Fruit fly (Drosophila melanogaster): Measurements from ENCODE around the gene CG31560.

The CG31560 gene

DNA sequence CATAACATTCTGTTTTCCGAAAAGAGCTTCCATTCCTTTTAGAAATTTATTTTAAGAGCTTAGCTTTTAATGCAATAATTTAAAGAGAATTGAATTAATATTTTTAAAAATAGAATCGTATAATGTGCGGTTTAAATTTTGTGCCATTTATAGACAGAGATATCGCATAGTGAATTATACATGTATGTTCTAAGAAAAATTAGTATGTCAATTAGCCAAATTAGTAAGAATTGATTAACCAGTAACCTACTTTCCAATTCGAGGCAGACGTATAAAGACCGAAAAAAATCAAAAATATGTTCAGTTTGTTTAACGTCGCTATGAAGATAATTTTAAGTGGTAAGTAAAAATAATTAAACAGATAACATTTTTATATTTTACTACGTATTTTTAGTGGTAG, at the start of gene CG31560:
CG31560 (plus strand) TSS at position 301 of the 400 bp plus-strand sequence.
- TF ChIP-seq CG7045 (GFP tag; optimal IDR thresholded peaks at IDR 0.05) (no peak), ovo (GFP tag; optimal IDR thresholded peaks at IDR 0.05) (no peak), kay (GFP tag; ENCODE audit: borderline replicate concordance) (no peak), CG12768 (GFP tag; optimal IDR thresholded peaks at IDR 0.05) (no peak), Mnt (GFP tag; optimal IDR thresholded peaks at IDR 0.05) (no peak), pad (GFP tag; optimal IDR thresholded peaks at IDR 0.05) (no peak), Clk (GFP tag; optimal IDR thresholded peaks at IDR 0.05) (no peak), cic (GFP tag; optimal IDR thresholded peaks at IDR 0.05) (no peak), CG14711 (tag; optimal IDR thresholded peaks at IDR 0.05) (no peak), cnc (optimal IDR thresholded peaks at IDR 0.05) (no peak), Hr96 (GFP tag; optimal IDR thresholded peaks at IDR 0.05) (no peak), CG33017 (tag; optimal IDR thresholded peaks at IDR 0.05) (no peak), toe (GFP tag; optimal IDR thresholded peaks at IDR 0.05) (no peak), Crg-1 (GFP tag; optimal IDR thresholded peaks at IDR 0.05) (no peak), CG7101 (tag; optimal IDR thresholded peaks at IDR 0.05) (no peak), CG5204 (GFP tag; optimal IDR thresholded peaks at IDR 0.05) (no peak), CG1620 (GFP tag; optimal IDR thresholded peaks at IDR 0.05) (no peak)

DNA sequence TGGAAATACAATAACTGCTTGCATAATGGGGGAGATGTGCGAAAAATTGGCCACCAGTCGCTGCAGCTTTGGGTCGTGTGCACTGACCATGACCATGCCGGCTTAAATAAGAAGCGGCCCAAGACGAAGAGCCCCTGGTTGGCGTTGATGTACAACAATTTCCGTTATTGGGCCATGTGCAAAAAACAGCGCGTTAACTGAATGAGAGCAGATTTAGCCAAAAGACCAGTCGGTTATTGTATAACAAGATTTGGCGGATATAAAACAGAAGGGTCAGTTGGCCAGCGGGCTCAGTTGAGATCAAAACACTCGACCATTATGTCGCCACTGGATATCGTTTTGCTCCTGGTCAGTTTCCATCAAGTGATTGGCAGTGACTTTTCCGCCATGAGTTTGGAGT, 46.1 kb upstream of the CG31560 start, which contains the start of gene Osi10a:
Osi10a (plus strand) TSS at position 301 of the 400 bp plus-strand sequence.
- TF ChIP-seq CG33017 (tag; optimal IDR thresholded peaks at IDR 0.05): no peak
- no peak for TF ChIP-seq cic (GFP tag; optimal IDR thresholded peaks at IDR 0.05)
- TF ChIP-seq CG1620 (GFP tag; optimal IDR thresholded peaks at IDR 0.05): no peak
- TF ChIP-seq CG12768 (GFP tag; optimal IDR thresholded peaks at IDR 0.05): no peak
- no peak for TF ChIP-seq Mnt (GFP tag; optimal IDR thresholded peaks at IDR 0.05)
- TF ChIP-seq CG14711 (tag; optimal IDR thresholded peaks at IDR 0.05): no peak
- TF ChIP-seq Clk (GFP tag; optimal IDR thresholded peaks at IDR 0.05): no peak
- TF ChIP-seq CG7045 (GFP tag; optimal IDR thresholded peaks at IDR 0.05): no peak
- no peak for TF ChIP-seq ovo (GFP tag; optimal IDR thresholded peaks at IDR 0.05)
- no peak for TF ChIP-seq CG11617 (GFP tag; optimal IDR thresholded peaks at IDR 0.05)
- TF ChIP-seq CG5204 (GFP tag; optimal IDR thresholded peaks at IDR 0.05): no peak
- TF ChIP-seq kay (GFP tag; ENCODE audit: borderline replicate concordance): no peak
- no peak for TF ChIP-seq Hr96 (GFP tag; optimal IDR thresholded peaks at IDR 0.05)
- TF ChIP-seq toe (GFP tag; optimal IDR thresholded peaks at IDR 0.05): no peak

DNA sequence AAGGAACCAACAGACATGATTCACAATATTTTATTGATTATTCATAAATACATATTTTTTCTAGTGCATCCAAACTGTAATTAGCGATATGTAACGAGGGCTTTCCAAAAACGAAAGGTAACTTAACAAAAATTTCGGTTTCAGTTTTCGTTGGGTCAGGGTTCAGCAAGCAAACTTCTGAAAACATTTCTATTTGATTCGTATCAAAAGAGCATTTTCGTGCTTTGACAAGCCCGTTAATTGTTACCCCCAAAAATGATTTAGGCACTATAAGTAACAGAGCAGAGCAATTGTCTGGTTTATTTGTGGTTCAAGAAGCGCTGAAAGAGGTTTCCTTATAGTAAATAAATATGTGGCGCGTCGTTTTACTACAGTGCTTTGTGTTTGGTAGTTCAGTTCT, 43.9 kb upstream of the CG31560 start, which contains the start of gene Osi10b:
Osi10b (plus strand) TSS at position 301 of the 400 bp plus-strand sequence.
- TF ChIP-seq CG12768 (GFP tag; optimal IDR thresholded peaks at IDR 0.05) (no peak), Clk (GFP tag; optimal IDR thresholded peaks at IDR 0.05) (no peak), pad (GFP tag; optimal IDR thresholded peaks at IDR 0.05) (no peak), CG11617 (GFP tag; optimal IDR thresholded peaks at IDR 0.05) (no peak), cic (GFP tag; optimal IDR thresholded peaks at IDR 0.05) (no peak), CG7045 (GFP tag; optimal IDR thresholded peaks at IDR 0.05) (no peak), CG33017 (tag; optimal IDR thresholded peaks at IDR 0.05) (no peak), cnc (optimal IDR thresholded peaks at IDR 0.05) (no peak), Crg-1 (GFP tag; optimal IDR thresholded peaks at IDR 0.05) (no peak), Mnt (GFP tag; optimal IDR thresholded peaks at IDR 0.05) (no peak), CG1620 (GFP tag; optimal IDR thresholded peaks at IDR 0.05) (no peak), bab1 (GFP tag; optimal IDR thresholded peaks at IDR 0.05) (no peak), tj (GFP tag; optimal IDR thresholded peaks at IDR 0.05) (no peak), CG7101 (tag; optimal IDR thresholded peaks at IDR 0.05) (no peak), CG14711 (tag; optimal IDR thresholded peaks at IDR 0.05) (no peak)

DNA sequence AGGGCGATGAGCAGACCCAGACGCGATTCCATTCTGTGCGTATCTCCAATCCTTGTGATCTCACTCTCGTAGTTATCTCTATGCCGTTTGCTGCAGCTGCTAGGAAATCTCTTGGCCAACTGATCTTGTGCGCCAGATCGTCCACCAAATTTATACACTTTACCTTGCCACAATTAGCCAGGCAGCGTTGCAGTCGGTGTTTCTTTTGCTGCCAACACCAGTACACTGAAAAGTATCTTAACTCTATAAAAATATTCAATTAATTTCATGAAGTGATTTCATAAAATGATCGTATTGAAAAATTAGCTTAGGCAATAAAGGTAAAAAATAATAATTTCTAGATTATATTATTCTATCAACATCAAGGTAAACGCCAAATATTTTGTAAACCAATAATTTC, 41.1 kb upstream of the CG31560 start, which contains the start of gene Osi11:
Osi11 (minus strand) TSS at position 101 of the 400 bp plus-strand sequence.
- TF ChIP-seq bab1 (GFP tag; optimal IDR thresholded peaks at IDR 0.05) (no peak), cic (GFP tag; optimal IDR thresholded peaks at IDR 0.05) (no peak), kay (GFP tag; ENCODE audit: borderline replicate concordance) (no peak), CG1620 (GFP tag; optimal IDR thresholded peaks at IDR 0.05) (no peak), Clk (GFP tag; optimal IDR thresholded peaks at IDR 0.05) (no peak), toe (GFP tag; optimal IDR thresholded peaks at IDR 0.05) (no peak), Crg-1 (GFP tag; optimal IDR thresholded peaks at IDR 0.05) (no peak), CG11617 (GFP tag; optimal IDR thresholded peaks at IDR 0.05) (no peak), Mnt (GFP tag; optimal IDR thresholded peaks at IDR 0.05) (no peak), CG7101 (tag; optimal IDR thresholded peaks at IDR 0.05) (no peak), CG12768 (GFP tag; optimal IDR thresholded peaks at IDR 0.05) (no peak), CG14711 (tag; optimal IDR thresholded peaks at IDR 0.05) (no peak), Hr96 (GFP tag; optimal IDR thresholded peaks at IDR 0.05) (no peak), CG7045 (GFP tag; optimal IDR thresholded peaks at IDR 0.05) (no peak), ovo (GFP tag; optimal IDR thresholded peaks at IDR 0.05) (no peak), tj (GFP tag; optimal IDR thresholded peaks at IDR 0.05) (no peak), CG5204 (GFP tag; optimal IDR thresholded peaks at IDR 0.05) (no peak), cnc (optimal IDR thresholded peaks at IDR 0.05) (no peak)

DNA sequence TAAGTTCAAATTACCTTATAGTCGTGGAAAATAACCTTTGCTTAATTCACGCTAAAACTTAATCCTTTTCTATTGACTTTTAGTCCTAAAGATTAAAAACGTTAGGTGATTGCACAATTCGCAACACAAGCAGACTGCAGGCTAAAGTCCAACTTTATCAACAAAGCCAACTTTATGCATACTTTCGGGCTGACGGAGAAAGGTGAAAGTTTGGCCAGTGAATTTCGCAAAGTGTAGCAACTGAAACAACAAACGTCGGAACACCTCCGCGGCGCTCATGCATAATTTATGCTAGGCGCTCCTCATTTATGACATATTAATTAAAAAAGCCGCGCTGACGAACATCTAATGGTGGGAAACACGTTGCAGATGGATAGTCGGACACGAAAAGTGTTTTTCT, 39.8 kb upstream of the CG31560 start:
- TF ChIP-seq cnc (optimal IDR thresholded peaks at IDR 0.05) (no peak), pad (GFP tag; optimal IDR thresholded peaks at IDR 0.05) (no peak), CG7045 (GFP tag; optimal IDR thresholded peaks at IDR 0.05) (no peak), Crg-1 (GFP tag; optimal IDR thresholded peaks at IDR 0.05) (no peak), CG33017 (tag; optimal IDR thresholded peaks at IDR 0.05) (no peak), bab1 (GFP tag; optimal IDR thresholded peaks at IDR 0.05) (no peak), CG11617 (GFP tag; optimal IDR thresholded peaks at IDR 0.05) (no peak), kay (GFP tag; ENCODE audit: borderline replicate concordance) (no peak), CG14711 (tag; optimal IDR thresholded peaks at IDR 0.05) (no peak), ovo (GFP tag; optimal IDR thresholded peaks at IDR 0.05) (no peak), Clk (GFP tag; optimal IDR thresholded peaks at IDR 0.05) (no peak), Mnt (GFP tag; optimal IDR thresholded peaks at IDR 0.05) (no peak), toe (GFP tag; optimal IDR thresholded peaks at IDR 0.05) (no peak)

DNA sequence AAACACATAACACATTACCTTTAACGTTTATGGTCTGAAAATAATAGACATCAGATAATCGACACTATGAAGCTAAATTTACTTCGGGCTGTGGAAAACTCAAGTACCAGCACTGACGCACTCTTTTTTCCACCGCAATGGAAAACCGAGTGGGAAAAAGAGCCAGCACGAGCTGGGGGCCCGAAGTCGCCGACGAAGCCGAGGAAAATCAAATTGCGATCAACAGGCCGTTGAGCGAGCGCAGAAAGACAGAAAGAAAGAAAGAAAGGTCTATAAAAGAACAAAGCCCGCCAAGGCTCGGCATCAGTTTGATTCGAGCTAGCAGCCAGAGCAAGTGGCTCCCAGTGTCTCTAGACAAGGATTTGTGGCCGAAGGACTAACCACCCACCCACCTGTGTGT, 31.5 kb upstream of the CG31560 start, which contains the start of gene Osi12:
Osi12 (plus strand) TSS at position 301 of the 400 bp plus-strand sequence.
- TF ChIP-seq CG12768 (GFP tag; optimal IDR thresholded peaks at IDR 0.05): no peak
- no peak for TF ChIP-seq cnc (optimal IDR thresholded peaks at IDR 0.05)
- no peak for TF ChIP-seq CG7101 (tag; optimal IDR thresholded peaks at IDR 0.05)
- TF ChIP-seq CG11617 (GFP tag; optimal IDR thresholded peaks at IDR 0.05): no peak
- no peak for TF ChIP-seq tj (GFP tag; optimal IDR thresholded peaks at IDR 0.05)
- no peak for TF ChIP-seq CG14711 (tag; optimal IDR thresholded peaks at IDR 0.05)
- TF ChIP-seq pad (GFP tag; optimal IDR thresholded peaks at IDR 0.05): no peak
- TF ChIP-seq bab1 (GFP tag; optimal IDR thresholded peaks at IDR 0.05): no peak
- no peak for TF ChIP-seq Clk (GFP tag; optimal IDR thresholded peaks at IDR 0.05)
- no peak for TF ChIP-seq CG1620 (GFP tag; optimal IDR thresholded peaks at IDR 0.05)
- no peak for TF ChIP-seq CG5204 (GFP tag; optimal IDR thresholded peaks at IDR 0.05)
- TF ChIP-seq Hr96 (GFP tag; optimal IDR thresholded peaks at IDR 0.05): no peak
- no peak for TF ChIP-seq Crg-1 (GFP tag; optimal IDR thresholded peaks at IDR 0.05)
- TF ChIP-seq cic (GFP tag; optimal IDR thresholded peaks at IDR 0.05): no peak
- TF ChIP-seq CG7045 (GFP tag; optimal IDR thresholded peaks at IDR 0.05): no peak
- TF ChIP-seq toe (GFP tag; optimal IDR thresholded peaks at IDR 0.05): no peak

Measured in whole organism, adult.